Fruit fly (Drosophila melanogaster) S2 (cell line): ENCODE measurements around the gene PIG-Wb.

Experiments used
- CG8478 ChIP-seq: fragments of >200 bp; optimal IDR thresholded peaks from 2 replicates; lab custom pipeline; 2018
- CTCF ChIP-seq, 2 experiments: fragments of >200 bp; optimal IDR thresholded peaks; 2 replicates each; lab custom pipeline; 2018

- TF ChIP-seq CTCF (optimal IDR thresholded peaks at IDR 0.05; lab: Kevin White, UChicago): no peak
- no peak for TF ChIP-seq CG8478 (lab: Kevin White, UChicago)
Measured at dm6 chr3L:1692122-1692786, 45.7 kb downstream of the PIG-Wb start.
